Fruit fly (Drosophila melanogaster): Measurements from ENCODE around the gene Naa20A.

- TF ChIP-seq psq (GFP tag; optimal IDR thresholded peaks at IDR 0.05) (no peak), dmrt93B (GFP tag; optimal IDR thresholded peaks at IDR 0.05) (no peak)
Observed at dm6 chrX:19611226-19611625, 11.6 kb downstream of the Naa20A start, which contains the start of the genes Shawn and Tyler.

Data from whole organism, wandering third instar larva.